Worm (Caenorhabditis elegans) whole organism, L4/young adult: Measurements from ENCODE around the gene gtr-1.

Source experiments
- W03F9.2 ChIP-seq: fragments of 150-350 bp; optimal IDR thresholded peaks from 2 replicates; lab custom pipeline; 2014; ENCODE audit warnings: missing biosample characterization, missing genetic modification characterization
- dao-5 ChIP-seq: sonication (generic microtip); optimal IDR thresholded peaks from 2 replicates; lab custom pipeline; 2016; ENCODE audit warnings: missing genotype, missing genetic modification characterization, moderate library complexity, missing compliant biosample characterization
- him-1 ChIP-seq: sonication (generic microtip); optimal IDR thresholded peaks from 2 replicates; lab custom pipeline; 2016; ENCODE audit warnings: missing genotype, missing genetic modification reagents, missing genetic modification characterization, missing compliant biosample characterization

Gene gtr-1

DNA sequence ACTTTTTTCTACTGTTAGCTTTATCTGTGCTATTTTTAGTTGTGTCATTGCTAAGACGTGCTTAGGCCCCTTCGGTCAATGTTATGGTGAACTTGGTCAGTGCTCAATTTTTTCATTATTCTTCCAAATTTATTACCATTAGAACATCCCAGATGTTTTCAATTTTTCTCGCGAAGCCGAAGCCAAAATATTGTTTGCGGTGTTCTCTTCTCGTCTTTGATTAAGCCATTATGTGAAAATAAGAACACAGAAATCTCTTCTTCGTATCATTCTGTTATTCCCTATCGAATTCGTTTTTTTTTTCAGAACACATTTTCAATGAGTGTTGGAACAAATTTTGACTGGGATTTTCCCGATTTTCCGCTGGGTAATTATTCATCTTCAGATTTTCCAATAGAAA lies at the start of gene gtr-1:
Gene gtr-1, plus strand, starts transcription at position 301 of the 400 bp plus-strand sequence.
- TF ChIP-seq him-1 (tag; lab: Kevin White, UChicago) (no peak), W03F9.2 (tag; lab: Kevin White, UChicago) (no peak), dao-5 (tag; lab: Kevin White, UChicago) (no peak)

DNA sequence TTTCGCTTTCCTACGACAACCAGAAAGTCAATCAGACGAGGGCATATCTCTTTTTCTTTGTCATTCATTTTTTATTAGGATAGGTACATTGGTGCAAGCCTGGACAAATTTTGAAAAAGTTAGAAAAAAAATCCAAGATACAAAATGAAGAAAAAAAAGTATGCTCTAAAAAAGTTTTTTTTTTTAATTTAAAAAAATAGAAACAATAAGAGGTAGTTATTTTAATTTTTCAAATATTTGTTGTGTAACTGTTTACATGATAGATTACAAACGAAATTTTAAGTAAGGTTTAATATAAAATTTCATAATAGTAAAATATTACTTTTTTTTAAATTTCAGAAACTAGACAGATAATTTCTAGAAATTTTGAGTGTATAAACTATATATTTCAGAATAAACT lies 42.9 kb upstream of the gtr-1 start, which contains the start of gene aex-3:
Gene aex-3, minus strand, starts transcription at position 101 of the 400 bp plus-strand sequence.
- TF ChIP-seq him-1 (tag; lab: Kevin White, UChicago) (no peak), W03F9.2 (tag; lab: Kevin White, UChicago) (no peak), dao-5 (tag; lab: Kevin White, UChicago) (no peak)

ce11 chrX:760579-760978 lies 42.0 kb upstream of the gtr-1 start:
- TF ChIP-seq him-1 (tag; lab: Kevin White, UChicago) (no peak), dao-5 (tag; lab: Kevin White, UChicago) (no peak), W03F9.2 (tag; lab: Kevin White, UChicago) (no peak)

DNA sequence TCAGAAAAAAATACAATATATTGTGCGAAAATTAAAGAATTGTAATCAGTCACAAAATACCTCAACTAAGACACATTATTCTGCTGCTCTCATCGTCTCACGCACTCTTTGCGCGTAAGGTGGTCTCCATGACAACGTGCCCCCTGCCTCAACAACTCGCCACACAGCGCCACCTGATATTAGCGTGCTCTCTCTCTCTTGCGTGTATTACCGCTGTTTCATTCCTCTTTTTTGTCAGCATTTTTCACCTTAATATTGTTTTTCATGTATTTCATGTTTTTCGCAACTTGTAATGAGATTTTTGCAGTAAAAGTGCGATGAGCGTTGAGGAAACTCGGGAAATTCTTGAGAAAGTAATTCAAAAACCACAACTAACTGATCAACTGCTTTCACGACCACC lies 39.1 kb upstream of the gtr-1 start, which contains the start of gene dyf-11:
Gene dyf-11, plus strand, starts transcription at position 301 of the 400 bp plus-strand sequence.
- TF ChIP-seq dao-5 (tag; lab: Kevin White, UChicago) (no peak), W03F9.2 (tag; lab: Kevin White, UChicago) (no peak), him-1 (tag; lab: Kevin White, UChicago) (no peak)

- TF ChIP-seq him-1 (tag; lab: Kevin White, UChicago): peak; percentile 51
- peak; percentile 81 for TF ChIP-seq W03F9.2 (tag; lab: Kevin White, UChicago)
- peak; percentile 23 for TF ChIP-seq dao-5 (tag; lab: Kevin White, UChicago)
These were observed 34.4 kb upstream of the gtr-1 start, which contains the start of the genes trap-2 and ile-2 for ce11 chrX:768061-768646. Gene trap-2 (minus strand): TSS chrX:768069. Gene ile-2 (plus strand): TSS chrX:768596.

DNA sequence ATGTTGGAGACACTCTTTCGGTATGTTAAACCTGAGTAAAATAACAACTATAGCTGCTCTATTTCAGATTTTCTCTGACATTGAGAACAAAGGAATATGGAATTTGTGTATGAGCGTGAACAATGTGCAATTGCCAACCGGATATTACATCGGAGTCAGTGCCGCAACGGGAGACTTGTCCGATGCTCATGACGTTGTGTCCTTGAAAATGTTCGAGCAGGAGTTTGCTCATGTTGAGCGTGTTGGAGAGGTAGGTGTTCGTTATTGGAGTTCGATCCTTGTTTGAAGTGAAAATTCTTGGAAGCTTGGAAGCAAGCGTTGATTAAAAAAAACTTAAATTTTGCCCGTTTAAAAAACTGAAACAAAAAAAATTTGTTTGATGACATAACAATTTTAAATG lies 33.0 kb upstream of the gtr-1 start:
- TF ChIP-seq dao-5 (tag; lab: Kevin White, UChicago): no peak
- no peak for TF ChIP-seq him-1 (tag; lab: Kevin White, UChicago)
- TF ChIP-seq W03F9.2 (tag; lab: Kevin White, UChicago): no peak

ce11 chrX:770537-770936 lies 32.0 kb upstream of the gtr-1 start, which contains the start of gene T04G9.7:
Gene T04G9.7 (plus strand): TSS chrX:770837.
- TF ChIP-seq dao-5 (tag; lab: Kevin White, UChicago) (no peak), W03F9.2 (tag; lab: Kevin White, UChicago) (no peak), him-1 (tag; lab: Kevin White, UChicago) (no peak)

DNA sequence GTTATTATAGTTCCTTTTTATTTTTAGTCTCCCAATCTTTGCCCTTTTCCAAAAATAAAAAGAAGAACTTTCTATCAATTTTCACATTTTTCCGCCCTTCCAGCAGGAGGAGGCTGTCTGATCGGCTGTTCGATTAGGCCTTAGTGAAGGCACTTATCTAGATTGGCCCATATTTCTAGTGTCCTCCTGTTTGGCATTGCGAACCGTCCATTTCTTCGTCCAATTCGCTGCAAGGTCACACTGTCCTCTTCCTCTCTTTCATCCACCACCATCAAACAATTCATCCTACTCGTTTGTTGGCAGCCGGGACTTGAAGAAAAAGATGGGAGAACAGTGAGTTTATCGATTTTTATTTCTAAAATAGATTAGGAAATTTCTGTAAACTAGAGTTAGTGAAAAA lies 30.4 kb upstream of the gtr-1 start, which contains the start of gene T04G9.4:
Gene T04G9.4, plus strand, starts transcription at position 293 of the 400 bp plus-strand sequence.
- TF ChIP-seq dao-5 (tag; lab: Kevin White, UChicago) (no peak), W03F9.2 (tag; lab: Kevin White, UChicago) (no peak), him-1 (tag; lab: Kevin White, UChicago) (no peak)

- TF ChIP-seq W03F9.2 (tag; lab: Kevin White, UChicago) (no peak), him-1 (tag; lab: Kevin White, UChicago) (no peak), dao-5 (tag; lab: Kevin White, UChicago) (no peak)
These were observed 25.2 kb upstream of the gtr-1 start, which contains the start of gene nas-15 for ce11 chrX:777421-777820. Gene nas-15 (plus strand): TSS chrX:777721.

ce11 chrX:779259-779658 lies 23.3 kb upstream of the gtr-1 start:
- TF ChIP-seq dao-5 (tag; lab: Kevin White, UChicago) (no peak), him-1 (tag; lab: Kevin White, UChicago) (no peak), W03F9.2 (tag; lab: Kevin White, UChicago) (no peak)

DNA sequence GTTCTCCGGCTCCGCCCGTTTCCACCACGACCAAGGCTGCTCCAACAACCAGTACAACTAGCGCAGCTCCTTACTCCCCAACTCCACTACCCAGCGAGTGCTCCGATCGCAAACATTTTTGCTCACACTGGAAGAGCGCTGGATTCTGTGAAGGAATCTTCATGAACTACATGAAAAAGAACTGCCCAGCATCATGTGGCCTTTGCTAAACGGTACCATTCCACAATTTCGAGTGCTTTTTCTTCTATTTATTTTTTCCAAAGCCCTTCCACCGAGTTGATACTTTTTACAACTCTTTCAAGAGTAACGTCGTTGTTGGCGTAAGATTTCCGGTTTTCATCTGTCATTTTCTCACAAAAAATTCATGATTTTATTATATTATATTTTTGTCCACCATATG lies 22.6 kb upstream of the gtr-1 start:
- no peak for TF ChIP-seq dao-5 (tag; lab: Kevin White, UChicago)
- no peak for TF ChIP-seq him-1 (tag; lab: Kevin White, UChicago)

- TF ChIP-seq him-1 (tag; lab: Kevin White, UChicago) (no peak), dao-5 (tag; lab: Kevin White, UChicago) (no peak), W03F9.2 (tag; lab: Kevin White, UChicago) (no peak)
These were observed 17.7 kb upstream of the gtr-1 start, which contains the start of gene T04G9.6 for ce11 chrX:784853-785252. Gene T04G9.6 (minus strand): TSS chrX:784953.

DNA sequence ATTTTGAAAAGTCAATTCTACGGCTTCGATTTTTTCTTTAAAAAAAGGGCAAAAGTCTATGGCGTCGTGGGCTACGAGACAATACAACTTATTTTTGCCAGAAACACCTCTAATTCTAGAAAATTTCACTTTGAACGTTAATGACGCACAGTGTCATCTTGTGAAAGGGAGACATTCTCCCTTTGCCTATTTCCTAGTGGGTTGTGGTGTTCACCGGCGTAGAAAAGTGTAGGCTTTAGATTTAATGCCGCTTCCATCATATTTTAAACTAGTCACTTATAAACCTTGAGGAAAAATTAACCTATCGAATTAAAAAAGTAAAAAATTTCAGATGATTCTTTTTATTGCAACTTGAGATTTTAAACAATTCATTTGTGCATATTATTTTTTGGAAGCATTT lies 17.2 kb upstream of the gtr-1 start:
- TF ChIP-seq dao-5 (tag; lab: Kevin White, UChicago) (no peak), him-1 (tag; lab: Kevin White, UChicago) (no peak), W03F9.2 (tag; lab: Kevin White, UChicago) (no peak)

DNA sequence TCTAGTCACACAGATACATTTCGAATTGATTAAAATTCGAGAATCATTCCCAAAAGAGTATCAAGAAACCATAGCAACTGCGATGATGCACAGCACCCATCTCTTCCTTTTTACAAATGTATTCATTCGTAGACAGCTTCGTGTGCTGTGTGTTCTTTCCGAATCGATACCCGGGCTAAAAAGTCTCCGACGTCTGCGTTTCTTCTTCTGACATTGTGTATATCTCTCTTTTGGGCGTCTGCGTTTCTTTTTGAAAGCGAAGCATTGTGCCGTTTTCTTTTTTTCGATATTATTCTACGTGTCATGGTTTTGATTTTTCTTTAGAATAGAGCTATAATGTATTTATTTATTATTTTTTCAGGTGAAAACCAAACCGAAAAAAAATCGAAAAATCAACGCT lies 14.6 kb upstream of the gtr-1 start, which contains the start of gene attf-5:
Gene attf-5, plus strand, starts transcription at position 362 of the 400 bp plus-strand sequence.
- TF ChIP-seq dao-5 (tag; lab: Kevin White, UChicago): no peak
- no peak for TF ChIP-seq him-1 (tag; lab: Kevin White, UChicago)
- no peak for TF ChIP-seq W03F9.2 (tag; lab: Kevin White, UChicago)
